Worm (Caenorhabditis elegans) whole organism, early embryonic: ENCODE results near the gene dsb-2.

Experiments used
- B0310.2 ChIP-seq: sonication (generic microtip); optimal IDR thresholded peaks from 2 replicates; lab custom pipeline; 2016; ENCODE audit warnings: mild to moderate bottlenecking, missing genetic modification characterization, missing compliant biosample characterization
- ama-1 ChIP-seq: fragments of 150-350 bp; optimal IDR thresholded peaks from 2 replicates; lab custom pipeline; 2014
- ceh-36 ChIP-seq: sonication (generic microtip); optimal IDR thresholded peaks from 2 replicates; lab custom pipeline; 2016; ENCODE audit warnings: missing genetic modification characterization, inconsistent platforms, missing compliant biosample characterization
- tbx-11 ChIP-seq: fragments of 200-800 bp; sonication (Bioruptor generic); IDR thresholded peaks from 2 replicates; pipeline ENCODE4 v1.3.6; 2022; ENCODE audit warnings: missing genetic modification characterization, missing compliant biosample characterization

- TF ChIP-seq B0310.2 (tag; lab: Kevin White, UChicago) (no peak), ama-1 (lab: Kevin White, UChicago) (no peak), ceh-36 (tag; lab: Kevin White, UChicago) (no peak), tbx-11 (GFP tag; lab: Robert Waterston, UW) (0 out of 2 replicates have a peak, but pooled peaks have one; percentile 9)
These were observed 20.7 kb upstream of the dsb-2 start, which contains the start of the genes kbp-3 and nurf-1 for ce11 chrII:14390036-14390763.
